Fruit fly (Drosophila melanogaster) whole organism, pupa: ENCODE data around the gene spz5.

Experiments
- CG12605 ChIP-seq: fragments of 200-800 bp; sonication (Bioruptor generic); IDR thresholded peaks from 2 replicates; pipeline ENCODE4 v1.3.6; 2022; ENCODE audit warnings: missing biosample characterization, missing genetic modification characterization
- CG14655 ChIP-seq: fragments of 200-800 bp; sonication (Bioruptor generic); optimal IDR thresholded peaks from 3 replicates; lab custom pipeline; 2017; ENCODE audit warnings: mild to moderate bottlenecking, missing biosample characterization, missing genetic modification reagents, missing genetic modification characterization
- CG15710 ChIP-seq: fragments of 200-800 bp; sonication (Bioruptor generic); optimal IDR thresholded peaks from 2 replicates; lab custom pipeline; 2018; ENCODE audit warnings: missing biosample characterization, mild to moderate bottlenecking, missing genetic modification characterization, moderate library complexity
- CG8301 ChIP-seq: fragments of 200-800 bp; sonication (Bioruptor generic); optimal IDR thresholded peaks from 2 replicates; lab custom pipeline; 2018; ENCODE audit warnings: missing biosample characterization, mild to moderate bottlenecking, missing genetic modification characterization
- Ets98B ChIP-seq: fragments of 200-800 bp; sonication (Bioruptor generic); IDR thresholded peaks from 2 replicates; pipeline ENCODE4 v1.3.6; 2022; ENCODE audit warnings: missing biosample characterization, missing genetic modification characterization
- fd96Ca ChIP-seq: fragments of 200-800 bp; sonication (Bioruptor generic); IDR thresholded peaks from 3 replicates; pipeline ENCODE4 v1.3.6; 2022; ENCODE audit warnings: missing biosample characterization, missing genetic modification characterization

dm6 chr3L:2881582-2881981 is 10.4 kb downstream of the spz5 start:
- no peak for TF ChIP-seq CG8301 (tag; lab: Kevin White, UChicago)
- TF ChIP-seq CG12605 (GFP tag; lab: Robert Waterston, UW) = no peak
- TF ChIP-seq CG14655 (GFP tag; lab: Kevin White, UChicago) = no peak
- TF ChIP-seq Ets98B (GFP tag; lab: Robert Waterston, UW) = no peak
- no peak for TF ChIP-seq CG15710 (tag; lab: Kevin White, UChicago)
- TF ChIP-seq fd96Ca = no peak
